Fruit fly (Drosophila melanogaster): ENCODE results near the gene nis.

nis gene

dm6 chr2L:1556697-1557564 lies 30.0 kb downstream of the nis start (continued):
- TF ChIP-seq CG30403 (GFP tag; optimal IDR thresholded peaks at IDR 0.05) (peak; percentile 26), Oaz (GFP tag; IDR thresholded peaks at IDR 0.05) (no peak), ken (GFP tag; IDR thresholded peaks at IDR 0.05) (no peak), ind (GFP tag; optimal IDR thresholded peaks at IDR 0.05) (peak; percentile 6), kni (GFP tag; optimal IDR thresholded peaks at IDR 0.05) (peak; percentile 56), klu (GFP tag; IDR thresholded peaks at IDR 0.05) (no peak), CG7357 (GFP tag; IDR thresholded peaks at IDR 0.05) (no peak), HmgZ (tag; optimal IDR thresholded peaks at IDR 0.05) (no peak), CG12071 (GFP tag; optimal IDR thresholded peaks at IDR 0.05) (no peak), CG14965 (GFP tag; optimal IDR thresholded peaks at IDR 0.05; ENCODE audit: borderline replicate concordance) (no peak), CG14441 (GFP tag; IDR thresholded peaks at IDR 0.05) (no peak), NK7.1 (GFP tag; optimal IDR thresholded peaks at IDR 0.05) (no peak), repo (GFP tag; optimal IDR thresholded peaks at IDR 0.05) (no peak), CG17802 (tag; optimal IDR thresholded peaks at IDR 0.05) (no peak), gsb-n (tag; optimal IDR thresholded peaks at IDR 0.05) (peak; percentile 77), Oli (tag; optimal IDR thresholded peaks at IDR 0.05) (peak; percentile 28), CG18599 (GFP tag; optimal IDR thresholded peaks at IDR 0.05) (peak; percentile 31), CG1602 (GFP tag; optimal IDR thresholded peaks at IDR 0.05) (peak; percentile 2), pnt (GFP tag; optimal IDR thresholded peaks at IDR 0.05) (no peak), Atf-2 (GFP tag; optimal IDR thresholded peaks at IDR 0.05) (no peak), Nf-YC (tag; optimal IDR thresholded peaks at IDR 0.05) (no peak), CG6854 (GFP tag; optimal IDR thresholded peaks at IDR 0.05) (no peak), fru (optimal IDR thresholded peaks at IDR 0.05) (peak; percentile 49), gcm (GFP tag; optimal IDR thresholded peaks at IDR 0.05) (no peak), esg (GFP tag; conservative IDR thresholded peaks at IDR 0.05) (no peak), crol (GFP tag; IDR thresholded peaks at IDR 0.05) (peak; percentile 82), Hey (tag; optimal IDR thresholded peaks at IDR 0.05) (no peak), gem (tag; optimal IDR thresholded peaks at IDR 0.05) (peak; percentile 60), row (GFP tag; IDR thresholded peaks at IDR 0.05) (peak; percentile 71), CG9932 (GFP tag; IDR thresholded peaks at IDR 0.05) (no peak), nmo (GFP tag; optimal IDR thresholded peaks at IDR 0.05) (peak; percentile 41), Adf1 (GFP tag; IDR thresholded peaks at IDR 0.05) (no peak), CG8944 (GFP tag; optimal IDR thresholded peaks at IDR 0.05) (no peak), CG33557 (GFP tag; optimal IDR thresholded peaks at IDR 0.05) (peak; percentile 26), Dfd (GFP tag; optimal IDR thresholded peaks at IDR 0.05) (no peak), dmrt99B (tag; optimal IDR thresholded peaks at IDR 0.05) (peak; percentile 41), CG2712 (tag; optimal IDR thresholded peaks at IDR 0.05) (peak; percentile 62), Ssrp (tag; optimal IDR thresholded peaks at IDR 0.05) (no peak), Fer1 (GFP tag; optimal IDR thresholded peaks at IDR 0.05) (peak; percentile 20), PHDP (tag; optimal IDR thresholded peaks at IDR 0.05) (peak; percentile 12), CG10462 (GFP tag; optimal IDR thresholded peaks at IDR 0.05) (no peak), Xbp1 (GFP tag; optimal IDR thresholded peaks at IDR 0.05) (peak; percentile 6), Mes4 (GFP tag; optimal IDR thresholded peaks at IDR 0.05) (no peak), nerfin-2 (GFP tag; IDR thresholded peaks at IDR 0.05; ENCODE audit: partially characterized antibody) (no peak), fd102C (GFP tag; optimal IDR thresholded peaks at IDR 0.05) (no peak), Abd-B (GFP tag; optimal IDR thresholded peaks at IDR 0.05) (no peak), CG7372 (GFP tag; IDR thresholded peaks at IDR 0.05) (no peak), CG10267 (tag; optimal IDR thresholded peaks at IDR 0.05) (peak; percentile 45), CG2120 (GFP tag; optimal IDR thresholded peaks at IDR 0.05) (no peak), phol (tag; optimal IDR thresholded peaks at IDR 0.05) (peak; percentile 47)
